Fruit fly (Drosophila melanogaster) whole organism, adult: ENCODE results near the gene CG6893.

Source experiments
- CG11617 ChIP-seq: fragments of 200-800 bp; sonication (Bioruptor generic); optimal IDR thresholded peaks from 2 replicates; lab custom pipeline; 2017; ENCODE audit warnings: mild to moderate bottlenecking, missing biosample characterization, missing genetic modification reagents, missing genetic modification characterization
- CG12768 ChIP-seq: fragments of 200-800 bp; sonication (Bioruptor generic); optimal IDR thresholded peaks from 2 replicates; lab custom pipeline; 2017; ENCODE audit warnings: missing biosample characterization, missing genetic modification characterization, mild to moderate bottlenecking, moderate library complexity, missing genetic modification reagents
- CG14711 ChIP-seq: fragments of 200-800 bp; sonication (Bioruptor generic); optimal IDR thresholded peaks from 2 replicates; lab custom pipeline; 2018; ENCODE audit warnings: missing biosample characterization, mild to moderate bottlenecking, missing genetic modification characterization, moderate library complexity
- CG1620 ChIP-seq: fragments of 200-800 bp; sonication (Bioruptor generic); optimal IDR thresholded peaks from 2 replicates; lab custom pipeline; 2016; ENCODE audit warnings: missing biosample characterization, missing genetic modification characterization
- CG33017 ChIP-seq: fragments of 200-800 bp; sonication (Bioruptor generic); optimal IDR thresholded peaks from 2 replicates; lab custom pipeline; 2018; ENCODE audit warnings: missing biosample characterization, mild to moderate bottlenecking, missing genetic modification characterization, moderate library complexity
- CG5204 ChIP-seq: fragments of 200-800 bp; sonication (Bioruptor generic); optimal IDR thresholded peaks from 2 replicates; lab custom pipeline; 2016; ENCODE audit warnings: missing biosample characterization, missing genetic modification characterization
- CG7045 ChIP-seq: fragments of 200-800 bp; sonication (Bioruptor generic); optimal IDR thresholded peaks from 2 replicates; lab custom pipeline; 2017; ENCODE audit warnings: missing biosample characterization, mild to moderate bottlenecking, missing genetic modification characterization
- CG7101 ChIP-seq: fragments of 200-800 bp; sonication (Bioruptor generic); optimal IDR thresholded peaks from 2 replicates; lab custom pipeline; 2018; ENCODE audit warnings: missing biosample characterization, mild to moderate bottlenecking, missing genetic modification characterization, moderate library complexity
- Clk ChIP-seq: fragments of 200-800 bp; sonication (Bioruptor generic); optimal IDR thresholded peaks from 2 replicates; lab custom pipeline; 2017; ENCODE audit warnings: missing biosample characterization, missing genetic modification characterization
- Crg-1 ChIP-seq: fragments of 200-800 bp; sonication (Bioruptor generic); optimal IDR thresholded peaks from 2 replicates; lab custom pipeline; 2016; ENCODE audit warnings: missing biosample characterization, missing genetic modification characterization
- Hr96 ChIP-seq: fragments of 200-800 bp; sonication (Bioruptor generic); optimal IDR thresholded peaks from 2 replicates; lab custom pipeline; 2016; ENCODE audit warnings: missing biosample characterization, missing genetic modification characterization
- Mnt ChIP-seq: fragments of 200-800 bp; sonication (Bioruptor generic); optimal IDR thresholded peaks from 2 replicates; lab custom pipeline; 2016; ENCODE audit warnings: missing biosample characterization, mild to moderate bottlenecking, missing genetic modification characterization
- bab1 ChIP-seq: fragments of 200-800 bp; sonication (Bioruptor generic); optimal IDR thresholded peaks from 3 replicates; lab custom pipeline; 2019; ENCODE audit warnings: missing biosample characterization, mild to moderate bottlenecking, missing genetic modification characterization, moderate library complexity
- cic ChIP-seq: fragments of 200-800 bp; sonication (Bioruptor generic); optimal IDR thresholded peaks from 2 replicates; lab custom pipeline; 2017; ENCODE audit warnings: missing biosample characterization, mild to moderate bottlenecking, missing genetic modification characterization, moderate library complexity
- cnc ChIP-seq, 2 experiments: fragments of >200 bp; optimal IDR thresholded peaks; 2 replicates each; lab custom pipeline; 2017
- kay ChIP-seq: fragments of 200-800 bp; sonication (Bioruptor generic); peaks from one replicate; lab custom pipeline; 2016; ENCODE audit warnings: missing biosample characterization, missing genetic modification characterization, borderline replicate concordance
- ovo ChIP-seq: fragments of 200-800 bp; sonication (Bioruptor generic); optimal IDR thresholded peaks from 2 replicates; lab custom pipeline; 2016; ENCODE audit warnings: missing biosample characterization, missing genetic modification characterization
- pad ChIP-seq: fragments of 200-800 bp; sonication (Bioruptor generic); optimal IDR thresholded peaks from 3 replicates; lab custom pipeline; 2017; ENCODE audit warnings: missing biosample characterization, missing genetic modification characterization, mild to moderate bottlenecking, moderate library complexity, missing genetic modification reagents
- tj ChIP-seq: fragments of 200-800 bp; sonication (Bioruptor generic); optimal IDR thresholded peaks from 3 replicates; lab custom pipeline; 2017; ENCODE audit warnings: missing biosample characterization, mild to moderate bottlenecking, missing genetic modification characterization, moderate library complexity
- toe ChIP-seq: fragments of 200-800 bp; sonication (Bioruptor generic); optimal IDR thresholded peaks from 2 replicates; lab custom pipeline; 2016; ENCODE audit warnings: missing biosample characterization, missing genetic modification characterization

Gene CG6893

DNA sequence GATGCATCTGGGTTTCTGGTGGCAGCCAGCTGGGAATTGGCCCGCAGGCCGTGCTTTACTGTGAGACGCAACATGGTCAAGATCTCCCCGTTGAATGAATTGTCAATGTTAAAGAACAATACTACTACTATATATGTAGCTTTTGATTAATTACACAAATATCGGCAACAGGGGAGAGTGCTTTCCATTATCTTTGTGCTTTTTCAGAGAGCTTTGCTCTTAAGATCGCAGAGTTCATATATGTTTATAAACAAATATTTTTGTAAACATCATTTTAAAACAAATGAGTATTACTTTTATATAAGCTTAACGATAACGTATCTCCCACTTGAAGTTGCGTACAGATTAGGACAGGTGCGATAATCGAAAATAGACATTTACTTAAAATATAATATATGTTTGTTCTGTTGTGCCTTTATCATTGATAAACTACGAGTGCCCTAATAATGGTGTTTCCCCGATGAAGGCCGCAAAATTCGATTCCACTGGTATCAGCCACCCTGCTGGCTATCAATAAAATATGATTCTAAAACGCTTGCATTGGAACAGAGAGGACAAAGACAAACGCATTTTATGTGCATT lies 7.7 kb upstream of the CG6893 start, which contains the start of gene Cyp12c1:
TSS of gene Cyp12c1 (minus strand) at position 100 of the 582 bp plus-strand sequence.
- TF ChIP-seq Hr96 (GFP tag; lab: Kevin White, UChicago) (no peak), cic (GFP tag; lab: Kevin White, UChicago) (peak; percentile 78), CG14711 (tag; lab: Kevin White, UChicago) (no peak), CG33017 (tag; lab: Kevin White, UChicago) (peak; percentile 20), kay (GFP tag; lab: Kevin White, UChicago) (no peak), toe (GFP tag; lab: Kevin White, UChicago) (no peak), Mnt (GFP tag; lab: Kevin White, UChicago) (no peak), Crg-1 (GFP tag; lab: Kevin White, UChicago) (no peak), CG7101 (peak; percentile 6)

DNA sequence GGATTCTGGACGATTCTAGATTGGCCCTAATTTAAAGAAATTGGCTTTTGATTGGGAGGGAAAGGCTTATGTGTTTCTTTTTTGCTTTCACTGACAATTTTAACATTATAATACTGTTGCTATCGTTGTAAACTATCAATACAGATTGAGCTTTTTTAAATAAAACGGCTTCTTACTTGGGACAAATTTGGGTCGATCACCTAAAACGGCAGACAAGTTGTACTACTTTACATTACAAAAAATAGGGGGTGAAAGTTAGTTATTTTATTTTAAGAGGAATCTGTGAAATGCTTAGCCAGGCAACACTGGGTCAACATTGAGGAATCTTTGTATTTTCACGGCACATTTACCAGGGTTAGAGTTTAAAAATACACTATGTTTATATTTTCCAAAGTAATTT lies 4.3 kb downstream of the CG6893 start, which contains the start of gene Dic4:
TSS of gene Dic4 (minus strand) at position 101 of the 400 bp plus-strand sequence.
- TF ChIP-seq ovo (GFP tag; lab: Kevin White, UChicago) (no peak), tj (GFP tag; lab: Kevin White, UChicago) (no peak), CG7101 (no peak), cnc (optimal IDR thresholded peaks at IDR 0.05; lab: Kevin White, UChicago) (no peak), CG12768 (GFP tag; lab: Kevin White, UChicago) (no peak), Mnt (GFP tag; lab: Kevin White, UChicago) (no peak), toe (GFP tag; lab: Kevin White, UChicago) (no peak), Crg-1 (GFP tag; lab: Kevin White, UChicago) (no peak), CG14711 (tag; lab: Kevin White, UChicago) (no peak), pad (GFP tag; lab: Kevin White, UChicago) (no peak), CG5204 (GFP tag; lab: Kevin White, UChicago) (no peak), CG33017 (tag; lab: Kevin White, UChicago) (no peak), cic (GFP tag; lab: Kevin White, UChicago) (no peak), kay (GFP tag; lab: Kevin White, UChicago) (no peak), Hr96 (GFP tag; lab: Kevin White, UChicago) (no peak), CG7045 (GFP tag; lab: Kevin White, UChicago) (no peak), CG11617 (GFP tag; lab: Kevin White, UChicago) (no peak), bab1 (no peak), Clk (GFP tag; lab: Kevin White, UChicago) (no peak)

DNA sequence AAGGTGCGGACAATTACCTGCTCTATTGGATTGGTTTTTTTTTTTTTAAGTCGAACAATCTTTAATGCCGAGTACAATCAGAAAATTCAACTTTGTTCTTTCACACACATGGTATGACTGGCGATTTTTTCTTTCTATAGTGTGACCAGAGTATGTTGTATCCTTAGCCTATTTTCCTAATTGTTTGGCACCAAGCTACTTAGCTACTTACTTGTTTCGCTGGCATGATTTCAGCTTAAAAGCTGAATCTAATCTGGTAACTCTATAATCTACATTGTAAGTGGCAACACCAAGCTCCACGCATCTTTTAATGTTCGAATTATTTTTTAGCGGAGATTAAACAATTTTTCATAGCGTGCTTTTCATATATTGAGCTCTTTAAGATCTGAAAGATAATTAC lies 29.2 kb downstream of the CG6893 start, which contains the start of gene CG12477:
TSS of gene CG12477 (minus strand) at position 101 of the 400 bp plus-strand sequence.
- TF ChIP-seq Clk (GFP tag; lab: Kevin White, UChicago) (no peak), cic (GFP tag; lab: Kevin White, UChicago) (no peak), toe (GFP tag; lab: Kevin White, UChicago) (no peak), tj (GFP tag; lab: Kevin White, UChicago) (no peak), Crg-1 (GFP tag; lab: Kevin White, UChicago) (no peak), CG14711 (tag; lab: Kevin White, UChicago) (no peak)

DNA sequence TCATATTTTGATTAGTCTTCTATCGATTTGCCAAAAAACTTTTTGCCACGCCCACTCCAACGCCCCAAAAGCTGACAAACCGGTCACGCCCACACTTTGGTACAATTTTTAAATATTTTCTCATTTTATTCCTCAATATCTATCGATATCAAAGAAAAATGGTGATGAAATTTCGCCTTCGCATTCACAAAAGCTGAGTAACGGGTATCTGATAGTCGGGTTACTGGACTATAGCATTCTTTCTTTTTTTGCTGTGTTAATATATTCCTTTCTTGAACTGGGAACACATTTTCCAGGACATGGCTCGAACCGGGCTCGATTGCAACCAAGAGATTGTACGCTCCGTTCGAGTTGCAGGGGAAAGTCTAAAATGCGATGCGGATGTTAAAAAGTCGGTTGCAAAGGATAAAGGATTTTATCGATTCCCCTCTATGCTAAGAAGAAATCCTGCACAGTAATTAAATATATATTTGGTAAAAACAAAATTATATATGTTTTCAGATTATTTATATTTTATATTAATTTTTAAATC lies 49.0 kb downstream of the CG6893 start:
- TF ChIP-seq Hr96 (GFP tag; lab: Kevin White, UChicago) (no peak), pad (GFP tag; lab: Kevin White, UChicago) (peak; percentile 43), kay (GFP tag; lab: Kevin White, UChicago) (peak; percentile 12)

DNA sequence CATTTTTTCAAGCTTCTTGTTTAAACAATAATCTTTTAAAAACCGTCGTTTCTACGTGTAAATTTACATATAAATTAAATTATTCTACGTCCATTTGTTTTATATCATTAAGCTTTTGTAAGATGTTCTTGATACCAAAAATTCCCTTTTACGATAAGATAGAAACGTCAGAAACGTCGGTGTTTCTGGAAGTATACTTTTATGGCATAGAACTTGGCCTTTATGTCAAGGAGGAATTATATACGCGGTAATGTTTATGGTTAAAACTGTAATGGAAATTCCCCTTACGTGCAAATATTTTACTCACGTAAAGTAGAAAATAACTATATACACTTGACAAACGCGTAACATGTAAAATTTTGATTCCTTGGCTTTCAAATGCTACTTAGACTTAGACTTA lies 49.7 kb downstream of the CG6893 start:
- TF ChIP-seq CG14711 (tag; lab: Kevin White, UChicago) (no peak), cic (GFP tag; lab: Kevin White, UChicago) (no peak), pad (GFP tag; lab: Kevin White, UChicago) (no peak), CG5204 (GFP tag; lab: Kevin White, UChicago) (no peak), bab1 (no peak), CG7101 (no peak), Clk (GFP tag; lab: Kevin White, UChicago) (no peak), CG11617 (GFP tag; lab: Kevin White, UChicago) (no peak), CG33017 (tag; lab: Kevin White, UChicago) (no peak), tj (GFP tag; lab: Kevin White, UChicago) (no peak), ovo (GFP tag; lab: Kevin White, UChicago) (no peak), kay (GFP tag; lab: Kevin White, UChicago) (no peak), Mnt (GFP tag; lab: Kevin White, UChicago) (no peak), cnc (optimal IDR thresholded peaks at IDR 0.05; lab: Kevin White, UChicago) (no peak), CG1620 (GFP tag; lab: Kevin White, UChicago) (no peak), CG7045 (GFP tag; lab: Kevin White, UChicago) (no peak)

dm6 chr3L:18744188-18744587 lies 50.2 kb downstream of the CG6893 start, which contains the start of gene CG6885:
Gene CG6885 (plus strand): TSS chr3L:18744488.
- TF ChIP-seq pad (GFP tag; lab: Kevin White, UChicago) (no peak), CG11617 (GFP tag; lab: Kevin White, UChicago) (no peak), CG12768 (GFP tag; lab: Kevin White, UChicago) (no peak), bab1 (no peak), cnc (optimal IDR thresholded peaks at IDR 0.05; lab: Kevin White, UChicago) (no peak), CG33017 (tag; lab: Kevin White, UChicago) (no peak), Mnt (GFP tag; lab: Kevin White, UChicago) (no peak), tj (GFP tag; lab: Kevin White, UChicago) (no peak), ovo (GFP tag; lab: Kevin White, UChicago) (no peak), CG14711 (tag; lab: Kevin White, UChicago) (no peak), CG7101 (no peak), toe (GFP tag; lab: Kevin White, UChicago) (no peak), Clk (GFP tag; lab: Kevin White, UChicago) (no peak), Hr96 (GFP tag; lab: Kevin White, UChicago) (no peak), cic (GFP tag; lab: Kevin White, UChicago) (no peak), CG1620 (GFP tag; lab: Kevin White, UChicago) (no peak)
